Worm (Caenorhabditis elegans) whole organism, L1 larva: ENCODE measurements around the gene C23H4.8.

Source experiments
- blmp-1 ChIP-seq: fragments of 150-350 bp; optimal IDR thresholded peaks from 2 replicates; lab custom pipeline; 2014; ENCODE audit warnings: missing biosample characterization, missing genetic modification characterization
- ets-5 ChIP-seq: fragments of 200-800 bp; sonication (Bioruptor generic); IDR thresholded peaks from 2 replicates; pipeline ENCODE4 v1.3.6; 2022; ENCODE audit warnings: missing genetic modification characterization, missing compliant biosample characterization
- lin-15B ChIP-seq: fragments of 150-350 bp; sonication (generic microtip); optimal IDR thresholded peaks from 3 replicates; lab custom pipeline; 2014; ENCODE audit warnings: missing biosample characterization, missing genetic modification characterization
- lin-39 ChIP-seq: fragments of 150-350 bp; optimal IDR thresholded peaks from 2 replicates; lab custom pipeline; 2014; ENCODE audit warnings: missing biosample characterization, missing genetic modification reagents, missing genetic modification characterization
- lsy-2 ChIP-seq, 2 experiments: fragments of 150-350 bp; optimal IDR thresholded peaks; 2 replicates each; lab custom pipeline; 2014; ENCODE audit warnings: missing biosample characterization in 2 of 2, missing genetic modification characterization in 2 of 2
- pag-3 ChIP-seq: sonication (generic microtip); optimal IDR thresholded peaks from 2 replicates; lab custom pipeline; 2017; ENCODE audit warnings: missing genetic modification characterization, mild to moderate bottlenecking, missing compliant biosample characterization, antibody characterized with exemption, borderline replicate concordance; ENCODE audit not compliant: insufficient read depth
- pqm-1 ChIP-seq: sonication (generic microtip); optimal IDR thresholded peaks from 3 replicates; lab custom pipeline; 2017; ENCODE audit warnings: missing biosample characterization, missing genetic modification characterization
- snpc-4 ChIP-seq: fragments of 150-350 bp; optimal IDR thresholded peaks from 2 replicates; lab custom pipeline; 2014; ENCODE audit warnings: missing biosample characterization, missing genetic modification characterization
- sox-4 ChIP-seq: sonication (generic microtip); optimal IDR thresholded peaks from 2 replicates; lab custom pipeline; 2016; ENCODE audit warnings: missing genetic modification characterization, missing compliant biosample characterization
- vab-15 ChIP-seq: sonication (generic microtip); optimal IDR thresholded peaks from 2 replicates; lab custom pipeline; 2017; ENCODE audit warnings: missing genotype, mild to moderate bottlenecking, missing genetic modification characterization, missing compliant biosample characterization
- ztf-11 ChIP-seq, 2 experiments: sonication (generic microtip); optimal IDR thresholded peaks; 2 replicates each; lab custom pipeline; 2016 to 2017; ENCODE audit warnings: missing genetic modification characterization in 2 of 2, missing biosample characterization in 1 of 2, missing compliant biosample characterization in 1 of 2

- TF ChIP-seq pqm-1 (tag; lab: Kevin White, UChicago) (no peak), lin-15B (tag; lab: Kevin White, UChicago) (no peak), blmp-1 (tag; lab: Kevin White, UChicago) (no peak), snpc-4 (no peak), vab-15 (tag; lab: Kevin White, UChicago) (no peak), ztf-11 (tag; optimal IDR thresholded peaks at IDR 0.05; lab: Kevin White, UChicago) (no peak), ets-5 (no peak), lin-39 (tag; lab: Kevin White, UChicago) (no peak), pag-3 (tag; lab: Kevin White, UChicago) (no peak), lsy-2 (tag; optimal IDR thresholded peaks at IDR 0.05; lab: Kevin White, UChicago) (no peak), sox-4 (tag; lab: Kevin White, UChicago) (no peak)
Observed at ce11 chrX:12242902-12243301, 25.9 kb downstream of the C23H4.8 start.
